Worm (Caenorhabditis elegans): ENCODE data around the gene Y67D8C.6.

DNA sequence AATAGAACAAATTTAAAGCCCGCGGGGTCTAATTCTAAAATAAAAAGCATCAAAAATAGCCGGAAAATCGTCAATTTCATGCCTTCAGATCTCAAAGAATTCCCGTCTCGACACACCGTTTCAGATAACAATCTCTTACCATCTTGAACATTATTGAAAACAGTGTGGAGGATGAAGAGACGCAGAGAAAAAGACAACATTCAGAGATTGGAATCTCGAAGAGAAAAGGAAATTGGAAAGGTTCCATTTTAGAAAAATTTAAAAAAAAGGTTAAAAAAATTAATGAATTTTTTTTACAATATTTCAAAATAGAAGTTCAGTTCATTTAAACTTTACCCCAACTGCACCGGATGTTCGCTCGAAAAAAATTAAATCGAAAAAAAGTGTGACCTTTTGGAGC lies 33.8 kb upstream of the Y67D8C.6 start:
- TF ChIP-seq aly-2 (tag; optimal IDR thresholded peaks at IDR 0.05) (no peak), hlh-17 (GFP tag; optimal IDR thresholded peaks at IDR 0.05; ENCODE audit: borderline replicate concordance) (no peak)
